Worm (Caenorhabditis elegans) whole organism, L4 larva: ENCODE measurements around the gene arrd-14.

Experiments
- Y48G9A.11 ChIP-seq: fragments of 200-800 bp; sonication (Bioruptor generic); IDR thresholded peaks from 2 replicates; pipeline ENCODE4 v1.3.6; 2022; ENCODE audit warnings: missing genetic modification reagents, missing genetic modification characterization, missing compliant biosample characterization
- pqm-1 ChIP-seq: sonication (generic microtip); optimal IDR thresholded peaks from 2 replicates; lab custom pipeline; 2017; ENCODE audit warnings: missing biosample characterization, missing genetic modification characterization

DNA sequence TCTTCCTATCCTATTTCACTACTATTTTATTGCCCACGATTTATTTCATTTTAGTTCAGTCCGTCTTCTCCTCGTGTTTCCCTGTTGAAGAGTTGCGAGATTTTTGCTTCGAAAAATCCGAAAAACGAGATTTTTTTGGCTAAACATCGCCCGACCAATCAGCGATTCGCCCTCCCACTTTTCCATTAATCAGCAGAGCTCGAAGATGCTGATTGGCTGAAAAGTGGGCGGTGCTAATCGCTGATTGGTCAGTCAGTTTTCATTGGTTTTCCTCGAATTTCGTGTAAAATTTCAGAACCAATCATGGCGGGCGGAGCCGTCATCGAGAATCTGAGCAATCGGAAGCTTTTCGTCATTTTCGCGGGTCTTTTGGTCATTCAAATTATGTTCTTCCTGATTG is 10.7 kb upstream of the arrd-14 start, which contains the start of gene mig-14:
- no peak for TF ChIP-seq Y48G9A.11 (GFP tag; lab: Robert Waterston, UW)
- TF ChIP-seq pqm-1 (tag; lab: Kevin White, UChicago): no peak
